Worm (Caenorhabditis elegans): ENCODE results near the gene Y55B1BR.6.

DNA sequence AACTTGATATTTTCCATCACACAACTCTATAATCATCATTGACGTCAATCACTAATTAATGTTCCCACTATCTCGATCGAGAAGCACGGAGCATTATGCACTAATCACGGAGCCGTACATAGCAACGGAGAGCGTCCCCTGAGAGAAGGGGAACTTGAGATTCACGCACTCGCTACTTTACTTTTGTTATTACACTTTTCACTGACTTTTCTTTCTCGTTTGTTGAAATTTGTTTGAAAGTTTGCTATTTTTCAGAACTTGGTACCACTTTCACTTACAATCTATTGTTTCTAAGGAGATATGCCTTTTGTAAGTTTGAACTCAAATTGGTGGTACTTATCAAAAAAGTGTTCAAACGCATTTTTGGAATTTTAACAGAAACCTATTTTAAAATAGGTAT is 19.5 kb downstream of the Y55B1BR.6 start, which contains the start of gene Y55B1BR.8:
- no peak for TF ChIP-seq mxl-3 (GFP tag; optimal IDR thresholded peaks at IDR 0.05)
- no peak for TF ChIP-seq fkh-10 (GFP tag; optimal IDR thresholded peaks at IDR 0.05)
- TF ChIP-seq nhr-10 (tag; optimal IDR thresholded peaks at IDR 0.05) = no peak
- TF ChIP-seq unc-39 (tag; optimal IDR thresholded peaks at IDR 0.05) = no peak
- no peak for TF ChIP-seq fos-1 (tag; optimal IDR thresholded peaks at IDR 0.05)
- no peak for TF ChIP-seq R02D3.7 (tag; optimal IDR thresholded peaks at IDR 0.05)
- TF ChIP-seq Y105C5A.15 (GFP tag; IDR thresholded peaks at IDR 0.05) = no peak
- no peak for TF ChIP-seq skn-1 (tag; optimal IDR thresholded peaks at IDR 0.05)
- TF ChIP-seq nhr-6 (tag; optimal IDR thresholded peaks at IDR 0.05) = no peak
- no peak for TF ChIP-seq nhr-28 (tag; optimal IDR thresholded peaks at IDR 0.05)
- no peak for TF ChIP-seq lsy-2 (tag; optimal IDR thresholded peaks at IDR 0.05)
- TF ChIP-seq tag-97 (GFP tag; IDR thresholded peaks at IDR 0.05) = no peak
- TF ChIP-seq unc-130 (GFP tag; optimal IDR thresholded peaks at IDR 0.05) = no peak
- no peak for TF ChIP-seq ama-1 (optimal IDR thresholded peaks at IDR 0.05)

All from whole organism, L4 larva.